Fruit fly (Drosophila melanogaster) Kc167 (cell line): ENCODE measurements around the gene bab2.

Experiments used
- Myc ChIP-seq: fragments of >200 bp; optimal IDR thresholded peaks from 2 replicates; lab custom pipeline; 2017; ENCODE audit warnings: missing external identifiers
- Sin3A ChIP-seq: fragments of >200 bp; optimal IDR thresholded peaks from 2 replicates; lab custom pipeline; 2018; ENCODE audit warnings: missing external identifiers
- h ChIP-seq: fragments of >200 bp; optimal IDR thresholded peaks from 3 replicates; lab custom pipeline; 2018; ENCODE audit warnings: missing external identifiers
- insv ChIP-seq: fragments of >200 bp; optimal IDR thresholded peaks from 3 replicates; lab custom pipeline; 2018; ENCODE audit warnings: missing external identifiers
- psq ChIP-seq: fragments of >200 bp; optimal IDR thresholded peaks from 2 replicates; lab custom pipeline; 2017; ENCODE audit warnings: missing external identifiers
- ttk ChIP-seq: sonication (Bioruptor generic); optimal IDR thresholded peaks from 2 replicates; lab custom pipeline; 2017; ENCODE audit warnings: missing external identifiers

The bab2 gene

dm6 chr3L:1129565-1129964 lies 47.5 kb downstream of the bab2 start:
- no peak for TF ChIP-seq Sin3A (lab: Kevin White, UChicago)
- no peak for TF ChIP-seq h (lab: Kevin White, UChicago)
- TF ChIP-seq psq (lab: Kevin White, UChicago) = no peak
- TF ChIP-seq Myc (lab: Kevin White, UChicago) = no peak
- no peak for TF ChIP-seq ttk (lab: Kevin White, UChicago)
- TF ChIP-seq insv (lab: Kevin White, UChicago) = no peak

dm6 chr3L:1123762-1124161 lies 53.3 kb downstream of the bab2 start:
- TF ChIP-seq Myc (lab: Kevin White, UChicago) (no peak), ttk (lab: Kevin White, UChicago) (no peak), Sin3A (lab: Kevin White, UChicago) (no peak), psq (lab: Kevin White, UChicago) (no peak), h (lab: Kevin White, UChicago) (no peak), insv (lab: Kevin White, UChicago) (no peak)

dm6 chr3L:1121656-1122055 lies 55.4 kb downstream of the bab2 start:
- TF ChIP-seq insv (lab: Kevin White, UChicago) (no peak), psq (lab: Kevin White, UChicago) (no peak), ttk (lab: Kevin White, UChicago) (no peak), h (lab: Kevin White, UChicago) (no peak), Sin3A (lab: Kevin White, UChicago) (no peak), Myc (lab: Kevin White, UChicago) (no peak)

dm6 chr3L:1120163-1120524 lies 56.9 kb downstream of the bab2 start:
- TF ChIP-seq psq (lab: Kevin White, UChicago) = no peak
- no peak for TF ChIP-seq insv (lab: Kevin White, UChicago)
- TF ChIP-seq Myc (lab: Kevin White, UChicago) = no peak
- TF ChIP-seq Sin3A (lab: Kevin White, UChicago) = no peak
- no peak for TF ChIP-seq h (lab: Kevin White, UChicago)
- TF ChIP-seq ttk (lab: Kevin White, UChicago) = no peak

- no peak for TF ChIP-seq Sin3A (lab: Kevin White, UChicago)
- no peak for TF ChIP-seq ttk (lab: Kevin White, UChicago)
- TF ChIP-seq psq (lab: Kevin White, UChicago) = no peak
- TF ChIP-seq Myc (lab: Kevin White, UChicago) = no peak
- no peak for TF ChIP-seq insv (lab: Kevin White, UChicago)
- no peak for TF ChIP-seq h (lab: Kevin White, UChicago)
These were observed 57.5 kb downstream of the bab2 start for dm6 chr3L:1119325-1120162.

dm6 chr3L:1118504-1118903 lies 58.6 kb downstream of the bab2 start:
- TF ChIP-seq Myc (lab: Kevin White, UChicago) = no peak
- TF ChIP-seq Sin3A (lab: Kevin White, UChicago) = no peak
- no peak for TF ChIP-seq insv (lab: Kevin White, UChicago)
- TF ChIP-seq psq (lab: Kevin White, UChicago) = no peak
- no peak for TF ChIP-seq ttk (lab: Kevin White, UChicago)
- TF ChIP-seq h (lab: Kevin White, UChicago) = no peak

dm6 chr3L:1117591-1117990 lies 59.5 kb downstream of the bab2 start:
- TF ChIP-seq psq (lab: Kevin White, UChicago) (no peak), h (lab: Kevin White, UChicago) (no peak), ttk (lab: Kevin White, UChicago) (no peak), Myc (lab: Kevin White, UChicago) (no peak), Sin3A (lab: Kevin White, UChicago) (no peak), insv (lab: Kevin White, UChicago) (no peak)

- TF ChIP-seq Myc (lab: Kevin White, UChicago) (no peak), Sin3A (lab: Kevin White, UChicago) (no peak), h (lab: Kevin White, UChicago) (no peak), ttk (lab: Kevin White, UChicago) (no peak), insv (lab: Kevin White, UChicago) (no peak), psq (lab: Kevin White, UChicago) (no peak)
These were observed 74.6 kb downstream of the bab2 start for dm6 chr3L:1102295-1102990.

- TF ChIP-seq insv (lab: Kevin White, UChicago) (no peak), Sin3A (lab: Kevin White, UChicago) (no peak), ttk (lab: Kevin White, UChicago) (no peak)
These were observed 75.6 kb downstream of the bab2 start for dm6 chr3L:1101461-1101860.

dm6 chr3L:1100660-1101139 lies 76.4 kb downstream of the bab2 start, which contains the start of gene bab1:
TSS of gene bab1 (minus strand) at chr3L:1101089.
- no peak for TF ChIP-seq Myc (lab: Kevin White, UChicago)
- TF ChIP-seq h (lab: Kevin White, UChicago) = no peak
- no peak for TF ChIP-seq Sin3A (lab: Kevin White, UChicago)
- no peak for TF ChIP-seq psq (lab: Kevin White, UChicago)
- TF ChIP-seq ttk (lab: Kevin White, UChicago) = no peak
- no peak for TF ChIP-seq insv (lab: Kevin White, UChicago)

dm6 chr3L:1099012-1099411 lies 78.1 kb downstream of the bab2 start:
- TF ChIP-seq insv (lab: Kevin White, UChicago) (no peak), Myc (lab: Kevin White, UChicago) (no peak), h (lab: Kevin White, UChicago) (no peak), Sin3A (lab: Kevin White, UChicago) (no peak), psq (lab: Kevin White, UChicago) (no peak), ttk (lab: Kevin White, UChicago) (no peak)
